Fruit fly (Drosophila melanogaster) whole organism, wandering third instar larva: ENCODE measurements around the gene CG17564.

Source experiments
- Abd-B ChIP-seq: fragments of >200 bp; optimal IDR thresholded peaks from 2 replicates; lab custom pipeline; 2017; ENCODE audit warnings: missing biosample characterization, missing genetic modification characterization
- Myc ChIP-seq: fragments of >200 bp; optimal IDR thresholded peaks from 2 replicates; lab custom pipeline; 2017
- lola ChIP-seq: fragments of >200 bp; optimal IDR thresholded peaks from 2 replicates; lab custom pipeline; 2017; ENCODE audit warnings: missing biosample characterization, missing genetic modification characterization

DNA sequence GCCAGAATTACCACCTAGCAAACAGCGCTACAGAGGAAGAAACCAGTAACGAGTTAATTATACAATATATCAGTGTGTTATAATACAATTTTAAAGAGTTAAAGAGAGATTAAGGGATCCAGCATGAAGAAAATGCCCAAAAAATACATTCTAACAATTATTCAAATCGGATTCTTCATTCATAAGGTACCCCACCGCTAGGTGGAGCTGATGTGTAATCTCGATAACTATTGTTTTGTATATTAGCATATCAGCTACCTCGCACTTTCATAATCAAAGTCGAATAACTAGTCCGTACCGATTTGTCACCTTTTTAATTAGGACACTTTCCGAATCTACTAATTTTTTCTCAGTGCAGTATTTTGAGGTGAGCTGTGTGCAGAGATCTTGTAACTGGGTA is 29.0 kb downstream of the CG17564 start:
- TF ChIP-seq lola = no peak
- no peak for TF ChIP-seq Myc (lab: Kevin White, UChicago)
- no peak for TF ChIP-seq Abd-B (GFP tag; lab: Kevin White, UChicago)
